Worm (Caenorhabditis elegans) whole organism, young adult: ENCODE measurements around the gene srbc-33.

Source experiments
- B0261.1 ChIP-seq: sonication (generic microtip); optimal IDR thresholded peaks from 2 replicates; lab custom pipeline; 2016; ENCODE audit warnings: mild to moderate bottlenecking, missing genetic modification characterization, moderate library complexity, missing compliant biosample characterization
- C06A6.2 ChIP-seq: fragments of 200-800 bp; sonication (Bioruptor generic); conservative IDR thresholded peaks from 2 replicates; pipeline ENCODE4 v1.3.6; 2022; ENCODE audit warnings: missing genetic modification characterization, missing compliant biosample characterization
- C17E4.6 ChIP-seq: fragments of 200-800 bp; sonication (Bioruptor generic); IDR thresholded peaks from 2 replicates; pipeline ENCODE4 v1.3.6; 2022; ENCODE audit warnings: missing genetic modification reagents, missing genetic modification characterization, missing compliant biosample characterization
- F22D6.2 ChIP-seq: sonication (generic microtip); optimal IDR thresholded peaks from 2 replicates; lab custom pipeline; 2016; ENCODE audit warnings: mild to moderate bottlenecking, missing genetic modification characterization, missing compliant biosample characterization
- F23B12.7 ChIP-seq: sonication (generic microtip); optimal IDR thresholded peaks from 2 replicates; lab custom pipeline; 2017; ENCODE audit warnings: missing genetic modification characterization, mild to moderate bottlenecking, missing compliant biosample characterization, antibody characterized with exemption, moderate library complexity; ENCODE audit not compliant: insufficient read depth
- F33H1.4 ChIP-seq: fragments of 200-800 bp; sonication (Bioruptor generic); IDR thresholded peaks from 2 replicates; pipeline ENCODE4 v1.3.6; 2022; ENCODE audit warnings: missing genetic modification reagents, missing genetic modification characterization, missing compliant biosample characterization
- F52B5.7 ChIP-seq: sonication (generic microtip); optimal IDR thresholded peaks from 2 replicates; lab custom pipeline; 2016; ENCODE audit warnings: mild to moderate bottlenecking, missing genetic modification characterization, missing compliant biosample characterization
- F55B11.4 ChIP-seq: sonication (generic microtip); optimal IDR thresholded peaks from 2 replicates; lab custom pipeline; 2016; ENCODE audit warnings: missing compliant biosample characterization, missing genetic modification characterization, borderline replicate concordance; ENCODE audit not compliant: insufficient read depth
- F57C9.4 ChIP-seq: sonication (generic microtip); optimal IDR thresholded peaks from 2 replicates; lab custom pipeline; 2017; ENCODE audit warnings: mild to moderate bottlenecking, missing genetic modification characterization, missing compliant biosample characterization
- ZK185.1 ChIP-seq: sonication (generic microtip); optimal IDR thresholded peaks from 2 replicates; lab custom pipeline; 2016; ENCODE audit warnings: mild to moderate bottlenecking, missing genetic modification characterization, missing compliant biosample characterization; ENCODE audit not compliant: poor library complexity, severe bottlenecking
- akir-1 ChIP-seq: fragments of 200-800 bp; sonication (Bioruptor generic); optimal IDR thresholded peaks from 2 replicates; lab custom pipeline; 2018; ENCODE audit warnings: mild to moderate bottlenecking, missing genetic modification characterization, moderate library complexity, missing compliant biosample characterization
- aptf-3 ChIP-seq: fragments of 200-800 bp; sonication (Bioruptor generic); IDR thresholded peaks from 2 replicates; pipeline ENCODE4 v1.3.6; 2022; ENCODE audit warnings: missing genetic modification characterization, missing compliant biosample characterization
- athp-1 ChIP-seq: sonication (generic microtip); optimal IDR thresholded peaks from 2 replicates; lab custom pipeline; 2017; ENCODE audit warnings: mild to moderate bottlenecking, missing genetic modification characterization, missing compliant biosample characterization
- attf-5 ChIP-seq: fragments of 200-800 bp; sonication (Bioruptor generic); optimal IDR thresholded peaks from 2 replicates; lab custom pipeline; 2018; ENCODE audit warnings: mild to moderate bottlenecking, missing genetic modification characterization, missing compliant biosample characterization
- bed-1 ChIP-seq: fragments of 200-800 bp; sonication (Bioruptor generic); IDR thresholded peaks from 2 replicates; pipeline ENCODE4 v1.3.6; 2022; ENCODE audit warnings: missing genetic modification reagents, missing genetic modification characterization, missing compliant biosample characterization
- ceh-79 ChIP-seq: sonication (generic microtip); optimal IDR thresholded peaks from 2 replicates; lab custom pipeline; 2017; ENCODE audit warnings: mild to moderate bottlenecking, missing genetic modification characterization, missing compliant biosample characterization
- ceh-91 ChIP-seq: fragments of 200-800 bp; sonication (Bioruptor generic); IDR thresholded peaks from 2 replicates; pipeline ENCODE4 v1.3.6; 2022; ENCODE audit warnings: missing genetic modification reagents, missing genetic modification characterization, missing compliant biosample characterization
- ets-4 ChIP-seq: fragments of 200-800 bp; sonication (Bioruptor generic); optimal IDR thresholded peaks from 2 replicates; lab custom pipeline; 2018; ENCODE audit warnings: mild to moderate bottlenecking, missing genetic modification characterization, missing compliant biosample characterization
- hlh-12 ChIP-seq: sonication (generic microtip); optimal IDR thresholded peaks from 2 replicates; lab custom pipeline; 2016; ENCODE audit warnings: missing genetic modification characterization, missing compliant biosample characterization
- hmg-1.2 ChIP-seq: fragments of 200-800 bp; sonication (Bioruptor generic); IDR thresholded peaks from 2 replicates; pipeline ENCODE4 v1.3.6; 2022; ENCODE audit warnings: missing genetic modification reagents, missing genetic modification characterization, missing compliant biosample characterization
- let-526 ChIP-seq: fragments of 200-800 bp; sonication (Bioruptor generic); IDR thresholded peaks from 2 replicates; pipeline ENCODE4 v1.3.6; 2022; ENCODE audit warnings: missing genetic modification reagents, missing genetic modification characterization, missing compliant biosample characterization
- lin-26 ChIP-seq: fragments of 200-800 bp; sonication (Bioruptor generic); IDR thresholded peaks from 2 replicates; pipeline ENCODE4 v1.3.6; 2022; ENCODE audit warnings: missing genetic modification reagents, missing genetic modification characterization, missing compliant biosample characterization
- lir-1 ChIP-seq: fragments of 200-800 bp; sonication (Bioruptor generic); conservative IDR thresholded peaks from 2 replicates; pipeline ENCODE4 v1.3.6; 2022; ENCODE audit warnings: missing genetic modification reagents, missing genetic modification characterization, missing compliant biosample characterization
- mel-28 ChIP-seq: sonication (generic microtip); optimal IDR thresholded peaks from 2 replicates; lab custom pipeline; 2016; ENCODE audit warnings: borderline replicate concordance, mild to moderate bottlenecking, missing genetic modification characterization, missing compliant biosample characterization
- nfyb-1 ChIP-seq: fragments of 200-800 bp; sonication (Bioruptor generic); IDR thresholded peaks from 2 replicates; pipeline ENCODE4 v1.3.6; 2022; ENCODE audit warnings: missing genetic modification reagents, missing genetic modification characterization, missing compliant biosample characterization
- nhr-80 ChIP-seq: sonication (generic microtip); optimal IDR thresholded peaks from 2 replicates; lab custom pipeline; 2016; ENCODE audit warnings: missing genetic modification characterization, missing compliant biosample characterization
- nhr-90 ChIP-seq: sonication (generic microtip); optimal IDR thresholded peaks from 2 replicates; lab custom pipeline; 2016; ENCODE audit warnings: missing genotype, mild to moderate bottlenecking, missing genetic modification characterization, missing compliant biosample characterization
- pbrm-1 ChIP-seq: fragments of 200-800 bp; sonication (Bioruptor generic); IDR thresholded peaks from 2 replicates; pipeline ENCODE4 v1.3.6; 2022; ENCODE audit warnings: missing genetic modification reagents, missing genetic modification characterization, missing compliant biosample characterization
- pha-4 ChIP-seq: fragments of 150-350 bp; sonication (generic microtip); optimal IDR thresholded peaks from 2 replicates; lab custom pipeline; 2014; ENCODE audit warnings: missing biosample characterization, missing genetic modification reagents, missing genetic modification characterization
- repo-1 ChIP-seq: sonication (generic microtip); optimal IDR thresholded peaks from 2 replicates; lab custom pipeline; 2017; ENCODE audit warnings: mild to moderate bottlenecking, missing genetic modification characterization, missing compliant biosample characterization
- sdz-38 ChIP-seq: sonication (generic microtip); optimal IDR thresholded peaks from 2 replicates; lab custom pipeline; 2016; ENCODE audit warnings: missing genotype, missing genetic modification characterization, missing compliant biosample characterization
- snpc-1.1 ChIP-seq: sonication (generic microtip); optimal IDR thresholded peaks from 2 replicates; lab custom pipeline; 2017; ENCODE audit warnings: missing genetic modification characterization, mild to moderate bottlenecking, missing compliant biosample characterization, antibody characterized with exemption, moderate library complexity, missing genotype, missing genetic modification reagents; ENCODE audit not compliant: insufficient read depth
- snpc-3.4 ChIP-seq: sonication (generic microtip); optimal IDR thresholded peaks from 2 replicates; lab custom pipeline; 2017; ENCODE audit warnings: missing genetic modification characterization, mild to moderate bottlenecking, missing compliant biosample characterization, antibody characterized with exemption, moderate library complexity, missing genotype, missing genetic modification reagents
- somi-1 ChIP-seq: fragments of 200-800 bp; sonication (Bioruptor generic); optimal IDR thresholded peaks from 2 replicates; lab custom pipeline; 2018; ENCODE audit warnings: mild to moderate bottlenecking, missing genetic modification characterization, missing compliant biosample characterization
- tlf-1 ChIP-seq: fragments of 200-800 bp; sonication (Bioruptor generic); optimal IDR thresholded peaks from 2 replicates; lab custom pipeline; 2018; ENCODE audit warnings: mild to moderate bottlenecking, missing genetic modification characterization, missing compliant biosample characterization
- unc-62 ChIP-seq: fragments of 150-350 bp; optimal IDR thresholded peaks from 2 replicates; lab custom pipeline; 2014; ENCODE audit warnings: missing biosample characterization, missing genetic modification reagents, missing genetic modification characterization
- zim-3 ChIP-seq: sonication (generic microtip); optimal IDR thresholded peaks from 2 replicates; lab custom pipeline; 2017; ENCODE audit warnings: mild to moderate bottlenecking, missing genetic modification characterization, moderate library complexity, missing compliant biosample characterization
- ztf-18 ChIP-seq: sonication (generic microtip); optimal IDR thresholded peaks from 2 replicates; lab custom pipeline; 2016; ENCODE audit warnings: missing genotype, mild to moderate bottlenecking, missing genetic modification characterization, missing compliant biosample characterization
- ztf-25 ChIP-seq: fragments of 200-800 bp; sonication (Bioruptor generic); IDR thresholded peaks from 2 replicates; pipeline ENCODE4 v1.3.6; 2022; ENCODE audit warnings: missing genetic modification reagents, missing genetic modification characterization, missing compliant biosample characterization

srbc-33 gene

ce11 chrV:3490435-3490834 lies 5.8 kb upstream of the srbc-33 start, which contains the start of gene srbc-36:
TSS of gene srbc-36 (minus strand) at chrV:3490535.
- TF ChIP-seq F57C9.4 (tag; lab: Kevin White, UChicago) (no peak), hlh-12 (tag; lab: Kevin White, UChicago) (no peak), ztf-18 (tag; lab: Kevin White, UChicago) (no peak), F33H1.4 (GFP tag; lab: Robert Waterston, UW) (no peak), F55B11.4 (tag; lab: Kevin White, UChicago) (no peak), tlf-1 (no peak), ZK185.1 (tag; lab: Kevin White, UChicago) (no peak), mel-28 (no peak), sdz-38 (tag; lab: Kevin White, UChicago) (no peak), F23B12.7 (tag; lab: Kevin White, UChicago) (no peak), pha-4 (tag; lab: Kevin White, UChicago) (no peak)

DNA sequence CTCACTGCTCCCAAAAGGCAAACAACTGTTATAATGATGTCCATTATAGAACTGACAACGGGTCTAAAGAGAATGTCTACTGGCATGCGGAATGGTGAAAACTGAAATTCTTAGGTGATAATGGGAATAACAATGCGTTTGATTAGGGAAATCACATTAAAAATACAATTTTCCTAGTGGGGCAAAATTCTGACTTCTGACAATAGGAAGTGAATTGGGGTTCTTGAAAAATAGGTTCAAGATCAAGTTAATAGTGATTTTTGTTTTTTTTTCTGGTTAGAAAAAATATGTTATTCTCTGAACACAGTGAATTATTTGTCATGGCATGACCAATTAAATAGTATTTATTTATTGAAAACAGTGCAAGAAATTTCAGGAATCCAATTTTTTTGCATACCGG lies 2.3 kb upstream of the srbc-33 start, which contains the start of gene srbc-32:
Gene srbc-32, minus strand, starts transcription at position 101 of the 400 bp plus-strand sequence.
- TF ChIP-seq ztf-25 (GFP tag; lab: Robert Waterston, UW) (no peak), nfyb-1 (GFP tag; lab: Robert Waterston, UW) (no peak), snpc-1.1 (tag; lab: Kevin White, UChicago) (no peak), repo-1 (no peak), hmg-1.2 (GFP tag; lab: Robert Waterston, UW) (no peak), pbrm-1 (GFP tag; lab: Robert Waterston, UW) (no peak), ceh-79 (no peak), lir-1 (no peak), unc-62 (no peak), akir-1 (no peak), nhr-90 (tag; lab: Kevin White, UChicago) (no peak), attf-5 (GFP tag; lab: Kevin White, UChicago) (no peak), athp-1 (no peak), nhr-80 (tag; lab: Kevin White, UChicago) (no peak), zim-3 (tag; lab: Kevin White, UChicago) (no peak)
- TF ChIP-seq, all 124 proteins: peak for 0

- no peak for TF ChIP-seq somi-1 (GFP tag; lab: Kevin White, UChicago)
- TF ChIP-seq B0261.1 (tag; lab: Kevin White, UChicago), result no peak
- TF ChIP-seq mel-28, result no peak
- TF ChIP-seq sdz-38 (tag; lab: Kevin White, UChicago), result no peak
- TF ChIP-seq F22D6.2, result no peak
- no peak for TF ChIP-seq F57C9.4 (tag; lab: Kevin White, UChicago)
- no peak for TF ChIP-seq C17E4.6 (GFP tag; lab: Robert Waterston, UW)
- TF ChIP-seq ets-4 (GFP tag; lab: Kevin White, UChicago), result no peak
- TF ChIP-seq hlh-12 (tag; lab: Kevin White, UChicago), result no peak
- TF ChIP-seq lir-1, result no peak
- no peak for TF ChIP-seq snpc-3.4
- TF ChIP-seq lin-26 (GFP tag; lab: Robert Waterston, UW), result no peak
- no peak for TF ChIP-seq bed-1
- no peak for TF ChIP-seq C06A6.2 (GFP tag; lab: Robert Waterston, UW)
- no peak for TF ChIP-seq aptf-3 (GFP tag; lab: Robert Waterston, UW)
- TF ChIP-seq let-526, result no peak
- no peak for TF ChIP-seq F52B5.7 (tag; lab: Kevin White, UChicago)
- TF ChIP-seq ceh-91, result no peak
- TF ChIP-seq akir-1, result no peak
- no peak for TF ChIP-seq F55B11.4 (tag; lab: Kevin White, UChicago)
Observed at ce11 chrV:3482550-3483002, 2.0 kb downstream of the srbc-33 start, which contains the start of gene lys-7. TSS of gene lys-7 (minus strand) at chrV:3482600.
